Worm (Caenorhabditis elegans): Measurements from ENCODE around the gene M02E1.4.

- TF ChIP-seq lag-1 (GFP tag; IDR thresholded peaks at IDR 0.05) (no peak), ama-1 (optimal IDR thresholded peaks at IDR 0.05) (no peak), ama-1 (GFP tag; optimal IDR thresholded peaks at IDR 0.05) (no peak), B0035.1 (tag; optimal IDR thresholded peaks at IDR 0.05) (no peak)
Observed at ce11 chrX:328736-329135, 15.7 kb downstream of the M02E1.4 start.

Data from whole organism, young adult.